Worm (Caenorhabditis elegans): ENCODE results near the gene hir-1.

- no peak for TF ChIP-seq snpc-4 (tag; optimal IDR thresholded peaks at IDR 0.05)
- TF ChIP-seq mab-5 (tag; optimal IDR thresholded peaks at IDR 0.05), result no peak
- no peak for TF ChIP-seq unc-62 (GFP tag; optimal IDR thresholded peaks at IDR 0.05)
- no peak for TF ChIP-seq ces-1 (GFP tag; optimal IDR thresholded peaks at IDR 0.05)
- TF ChIP-seq zip-8 (tag; optimal IDR thresholded peaks at IDR 0.05), result no peak
- no peak for TF ChIP-seq hlh-1 (tag; optimal IDR thresholded peaks at IDR 0.05)
- no peak for TF ChIP-seq elt-3 (tag; optimal IDR thresholded peaks at IDR 0.05)
- no peak for TF ChIP-seq nhr-76 (tag; optimal IDR thresholded peaks at IDR 0.05)
- no peak for TF ChIP-seq lin-13 (tag; optimal IDR thresholded peaks at IDR 0.05)
- no peak for TF ChIP-seq unc-39 (tag; optimal IDR thresholded peaks at IDR 0.05)
Observed at ce11 chrV:5576008-5576407, 54.1 kb downstream of the hir-1 start.

Data from whole organism, mixed stage, embryonic.